Worm (Caenorhabditis elegans): ENCODE results near the gene lmbr-1.

Gene lmbr-1

ce11 chrIII:8392307-8392706, 20.3 kb downstream of the lmbr-1 start:
- no peak for TF ChIP-seq zag-1 (tag; optimal IDR thresholded peaks at IDR 0.05)
- TF ChIP-seq nhr-48 (tag; optimal IDR thresholded peaks at IDR 0.05): no peak
- TF ChIP-seq nhr-42 (GFP tag; IDR thresholded peaks at IDR 0.05): no peak
- no peak for TF ChIP-seq lim-7 (GFP tag; IDR thresholded peaks at IDR 0.05)
- TF ChIP-seq ZK546.5 (tag; optimal IDR thresholded peaks at IDR 0.05): no peak
- TF ChIP-seq R02D3.7 (tag; optimal IDR thresholded peaks at IDR 0.05): no peak
- no peak for TF ChIP-seq ceh-44 (GFP tag; IDR thresholded peaks at IDR 0.05)
- TF ChIP-seq dmd-6 (GFP tag; IDR thresholded peaks at IDR 0.05): peak; percentile 14; the same call in 1 of the 2 replicates
- TF ChIP-seq ceh-32 (tag; optimal IDR thresholded peaks at IDR 0.05; ENCODE audit: poor library complexity): no peak
- no peak for TF ChIP-seq F10B5.3 (tag; optimal IDR thresholded peaks at IDR 0.05)
- TF ChIP-seq Y48G9A.11 (GFP tag; IDR thresholded peaks at IDR 0.05): no peak
- TF ChIP-seq lin-38 (GFP tag; IDR thresholded peaks at IDR 0.05): no peak
- no peak for TF ChIP-seq nhr-10 (tag; optimal IDR thresholded peaks at IDR 0.05)
- no peak for TF ChIP-seq pqm-1 (tag; optimal IDR thresholded peaks at IDR 0.05)
- TF ChIP-seq F44E2.7 (GFP tag; IDR thresholded peaks at IDR 0.05): no peak
- no peak for TF ChIP-seq gei-8 (GFP tag; optimal IDR thresholded peaks at IDR 0.05)
- no peak for TF ChIP-seq ztf-11 (tag; optimal IDR thresholded peaks at IDR 0.05)
- TF ChIP-seq duxl-1 (tag; optimal IDR thresholded peaks at IDR 0.05; ENCODE audit: poor library complexity): no peak
- TF ChIP-seq ces-1 (GFP tag; optimal IDR thresholded peaks at IDR 0.05): no peak
- TF ChIP-seq lir-3 (tag; optimal IDR thresholded peaks at IDR 0.05): no peak
- TF ChIP-seq fkh-10 (GFP tag; optimal IDR thresholded peaks at IDR 0.05): peak; percentile 27
- TF ChIP-seq ceh-28 (tag; optimal IDR thresholded peaks at IDR 0.05): no peak
- TF ChIP-seq unc-62 (GFP tag; optimal IDR thresholded peaks at IDR 0.05 in 1 of 2): peak in 1 of 2 experiments; percentile 4
- TF ChIP-seq unc-62 (tag; optimal IDR thresholded peaks at IDR 0.05): no peak
- peak in 1 of 2 experiments; percentile 28 for TF ChIP-seq mdl-1 (tag; optimal IDR thresholded peaks at IDR 0.05)
- TF ChIP-seq unc-39 (tag; optimal IDR thresholded peaks at IDR 0.05): no peak
- TF ChIP-seq lsy-2 (tag; optimal IDR thresholded peaks at IDR 0.05): peak; percentile 33 to 56
- TF ChIP-seq ceh-62 (tag; optimal IDR thresholded peaks at IDR 0.05): no peak
- no peak for TF ChIP-seq skn-1 (tag; optimal IDR thresholded peaks at IDR 0.05)
- no peak for TF ChIP-seq Y105C5A.15 (GFP tag; IDR thresholded peaks at IDR 0.05)
- TF ChIP-seq ctbp-1 (GFP tag; IDR thresholded peaks at IDR 0.05): no peak; the same call in 1 of the 2 replicates
- TF ChIP-seq lin-39 (tag; optimal IDR thresholded peaks at IDR 0.05): no peak
- peak; percentile 85 for TF ChIP-seq hlh-30 (tag; optimal IDR thresholded peaks at IDR 0.05; ENCODE audit: insufficient read depth)

- peak in 1 of 2 experiments; percentile 26 for TF ChIP-seq unc-62 (GFP tag; optimal IDR thresholded peaks at IDR 0.05 in 1 of 2)
- TF ChIP-seq unc-62 (tag; optimal IDR thresholded peaks at IDR 0.05): no peak
- no peak for TF ChIP-seq pqm-1 (tag; optimal IDR thresholded peaks at IDR 0.05)
- no peak for TF ChIP-seq lir-3 (tag; optimal IDR thresholded peaks at IDR 0.05)
- peak; percentile 93 for TF ChIP-seq aha-1 (tag)
- peak in 1 of 2 experiments; percentile 18 for TF ChIP-seq lsy-2 (tag; optimal IDR thresholded peaks at IDR 0.05)
Measured at ce11 chrIII:8394374-8395302, 22.6 kb downstream of the lmbr-1 start, which contains the start of gene ZK353.10. ZK353.10 (minus strand) TSS chrIII:8394424.

- TF ChIP-seq snpc-1.2 (GFP tag; IDR thresholded peaks at IDR 0.05) (no peak), arid-1 (GFP tag; conservative IDR thresholded peaks at IDR 0.05) (no peak), ama-1 (optimal IDR thresholded peaks at IDR 0.05) (no peak), set-16 (GFP tag; IDR thresholded peaks at IDR 0.05) (no peak), ceh-44 (GFP tag; IDR thresholded peaks at IDR 0.05) (no peak), unc-130 (GFP tag; optimal IDR thresholded peaks at IDR 0.05) (no peak), nhr-28 (tag; optimal IDR thresholded peaks at IDR 0.05) (no peak), fkh-10 (GFP tag; optimal IDR thresholded peaks at IDR 0.05) (no peak), fos-1 (tag; optimal IDR thresholded peaks at IDR 0.05) (no peak), ceh-28 (tag; optimal IDR thresholded peaks at IDR 0.05) (no peak), lir-3 (tag; optimal IDR thresholded peaks at IDR 0.05) (no peak), nhr-25 (tag; optimal IDR thresholded peaks at IDR 0.05; ENCODE audit: borderline replicate concordance, insufficient read depth) (no peak), zip-11 (GFP tag; IDR thresholded peaks at IDR 0.05) (no peak), dmd-9 (GFP tag; IDR thresholded peaks at IDR 0.05) (no peak), daf-16 (GFP tag; optimal IDR thresholded peaks at IDR 0.05) (no peak), daf-16 (tag; optimal IDR thresholded peaks at IDR 0.05) (no peak), unc-39 (tag; optimal IDR thresholded peaks at IDR 0.05) (no peak)
Measured at ce11 chrIII:8395685-8396084, 23.6 kb downstream of the lmbr-1 start, which contains the start of gene ZK353.3. ZK353.3 (plus strand) TSS chrIII:8395985.
